Fruit fly (Drosophila melanogaster): ENCODE measurements around the gene CG42450.

The CG42450 gene

DNA sequence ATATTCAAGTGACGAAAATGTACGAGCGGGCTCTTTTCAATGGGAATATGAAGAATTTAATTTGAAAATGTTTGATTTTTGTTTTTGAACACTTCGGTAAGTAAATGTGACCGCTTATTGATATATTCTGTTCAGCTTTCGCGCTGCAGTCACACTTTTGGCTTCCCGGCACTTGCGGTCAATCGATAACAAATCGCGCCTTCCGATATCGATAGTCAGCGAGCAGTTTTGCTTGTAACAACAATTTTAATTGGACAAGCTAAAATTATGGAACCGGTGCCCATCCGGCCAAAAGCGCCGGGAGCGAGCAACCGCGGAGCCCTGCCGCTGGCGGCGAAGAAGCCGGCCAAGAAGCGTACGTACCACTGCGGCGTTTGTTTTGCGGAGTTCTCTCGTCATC is 17.3 kb downstream of the CG42450 start, which contains the start of gene CG7101 (continued):
- TF ChIP-seq chinmo (GFP tag; IDR thresholded peaks at IDR 0.05; ENCODE audit: partially characterized antibody), result 0 out of 4 replicates have a peak, but pooled peaks have one; percentile 76
- no peak for TF ChIP-seq Mad (GFP tag; optimal IDR thresholded peaks at IDR 0.05)
- no peak for TF ChIP-seq usp (GFP tag; optimal IDR thresholded peaks at IDR 0.05)
- TF ChIP-seq jigr1 (GFP tag; IDR thresholded peaks at IDR 0.05), result no peak
- no peak for TF ChIP-seq al (GFP tag; IDR thresholded peaks at IDR 0.05)
- TF ChIP-seq gcm2 (GFP tag; optimal IDR thresholded peaks at IDR 0.05), result no peak
- TF ChIP-seq z (GFP tag; IDR thresholded peaks at IDR 0.05), result no peak
- TF ChIP-seq PHDP (tag; optimal IDR thresholded peaks at IDR 0.05), result no peak
- TF ChIP-seq HmgZ (tag; optimal IDR thresholded peaks at IDR 0.05), result no peak
- TF ChIP-seq CG1602 (GFP tag; optimal IDR thresholded peaks at IDR 0.05), result no peak
- no peak for TF ChIP-seq CG4424 (GFP tag; optimal IDR thresholded peaks at IDR 0.05)
- TF ChIP-seq hth (optimal IDR thresholded peaks at IDR 0.05), result no peak
- TF ChIP-seq CG10654 (GFP tag; optimal IDR thresholded peaks at IDR 0.05), result no peak
- TF ChIP-seq CG14667 (GFP tag; IDR thresholded peaks at IDR 0.05), result no peak
- no peak for TF ChIP-seq nerfin-1 (tag; optimal IDR thresholded peaks at IDR 0.05)
- TF ChIP-seq CG2120 (GFP tag; optimal IDR thresholded peaks at IDR 0.05), result no peak
- TF ChIP-seq CG15073 (GFP tag; optimal IDR thresholded peaks at IDR 0.05), result no peak
- no peak for TF ChIP-seq CG14014 (GFP tag; IDR thresholded peaks at IDR 0.05)
- no peak for TF ChIP-seq B-H2 (GFP tag; optimal IDR thresholded peaks at IDR 0.05)
- no peak for TF ChIP-seq sug (tag; optimal IDR thresholded peaks at IDR 0.05)
- TF ChIP-seq Eip74EF (GFP tag; optimal IDR thresholded peaks at IDR 0.05), result no peak
- TF ChIP-seq CG17186 (GFP tag; optimal IDR thresholded peaks at IDR 0.05), result peak; percentile 46
- TF ChIP-seq Oli (tag; optimal IDR thresholded peaks at IDR 0.05), result no peak
- no peak for TF ChIP-seq MTF-1 (GFP tag; optimal IDR thresholded peaks at IDR 0.05; ENCODE audit: borderline replicate concordance)
- TF ChIP-seq twi (tag; optimal IDR thresholded peaks at IDR 0.05), result no peak
- no peak for TF ChIP-seq CG15269 (tag; optimal IDR thresholded peaks at IDR 0.05)
- no peak for TF ChIP-seq CG16779 (GFP tag; IDR thresholded peaks at IDR 0.05)
- no peak for TF ChIP-seq wdn (GFP tag; IDR thresholded peaks at IDR 0.05)
- no peak for TF ChIP-seq az2 (GFP tag; optimal IDR thresholded peaks at IDR 0.05)
- no peak for TF ChIP-seq eve (GFP tag; optimal IDR thresholded peaks at IDR 0.05)
- no peak for TF ChIP-seq lab (GFP tag; optimal IDR thresholded peaks at IDR 0.05)
- TF ChIP-seq Myb (GFP tag; optimal IDR thresholded peaks at IDR 0.05), result peak; percentile 54
- no peak for TF ChIP-seq ase (GFP tag; IDR thresholded peaks at IDR 0.05)
- TF ChIP-seq sens-2 (GFP tag; IDR thresholded peaks at IDR 0.05), result no peak
- no peak for TF ChIP-seq CG31388 (GFP tag; optimal IDR thresholded peaks at IDR 0.05)
- TF ChIP-seq stwl (tag; optimal IDR thresholded peaks at IDR 0.05), result peak; percentile 98
- TF ChIP-seq vvl (GFP tag; IDR thresholded peaks at IDR 0.05), result 0 out of 2 replicates have a peak, but pooled peaks have one; percentile 14
- TF ChIP-seq nom (GFP tag; optimal IDR thresholded peaks at IDR 0.05), result no peak
- TF ChIP-seq CG4707 (GFP tag; optimal IDR thresholded peaks at IDR 0.05), result no peak
- TF ChIP-seq CG8765 (GFP tag; IDR thresholded peaks at IDR 0.05), result no peak
- TF ChIP-seq CG2678 (tag; optimal IDR thresholded peaks at IDR 0.05), result no peak
- TF ChIP-seq CG2875 (GFP tag; optimal IDR thresholded peaks at IDR 0.05), result no peak
- no peak for TF ChIP-seq CG31365 (tag; optimal IDR thresholded peaks at IDR 0.05)
- no peak for TF ChIP-seq CG8388 (GFP tag; optimal IDR thresholded peaks at IDR 0.05)
- no peak for TF ChIP-seq CG8281 (tag; optimal IDR thresholded peaks at IDR 0.05)
- TF ChIP-seq ato (GFP tag; IDR thresholded peaks at IDR 0.05; ENCODE audit: partially characterized antibody), result peak; percentile 72
- TF ChIP-seq Scr (GFP tag; IDR thresholded peaks at IDR 0.05; ENCODE audit: partially characterized antibody), result peak; percentile 69
- no peak for TF ChIP-seq h (optimal IDR thresholded peaks at IDR 0.05)
- no peak for TF ChIP-seq Dad (GFP tag; optimal IDR thresholded peaks at IDR 0.05)
- TF ChIP-seq trem (tag; optimal IDR thresholded peaks at IDR 0.05), result no peak
- TF ChIP-seq Dll (GFP tag; IDR thresholded peaks at IDR 0.05; ENCODE audit: partially characterized antibody), result peak; percentile 76
- TF ChIP-seq Bgb (GFP tag; IDR thresholded peaks at IDR 0.05; ENCODE audit: partially characterized antibody), result peak; percentile 79
